Worm (Caenorhabditis elegans): Measurements from ENCODE around the gene F14D2.5.

The F14D2.5 gene

ce11 chrII:3358834-3359233, 18.5 kb downstream of the F14D2.5 start, which contains the start of the genes lido-14 and bath-27:
Gene lido-14, plus strand, starts transcription at chrII:3359134.
Gene bath-27, plus strand, starts transcription at chrII:3359139.
- TF ChIP-seq jun-1 (tag; optimal IDR thresholded peaks at IDR 0.05) (no peak), lin-13 (GFP tag; optimal IDR thresholded peaks at IDR 0.05) (no peak), ceh-82 (tag; optimal IDR thresholded peaks at IDR 0.05) (no peak), mab-9 (GFP tag; IDR thresholded peaks at IDR 0.05) (no peak)

- TF ChIP-seq F16B12.6 (tag; optimal IDR thresholded peaks at IDR 0.05) = no peak
- no peak for TF ChIP-seq swsn-7 (tag; optimal IDR thresholded peaks at IDR 0.05)
- TF ChIP-seq nhr-47 (tag; optimal IDR thresholded peaks at IDR 0.05) = no peak
- no peak for TF ChIP-seq lin-13 (GFP tag; optimal IDR thresholded peaks at IDR 0.05)
- no peak for TF ChIP-seq skn-1 (tag; optimal IDR thresholded peaks at IDR 0.05)
- no peak for TF ChIP-seq fkh-8 (tag; optimal IDR thresholded peaks at IDR 0.05)
These were observed 26.7 kb downstream of the F14D2.5 start, which contains the start of gene Y49F6C.6 for ce11 chrII:3367100-3367499. Gene Y49F6C.6, minus strand, starts transcription at chrII:3367200.

ce11 chrII:3368097-3368496, 27.7 kb downstream of the F14D2.5 start, which contains the start of gene Y49F6C.7:
Gene Y49F6C.7, minus strand, starts transcription at chrII:3368197.
- TF ChIP-seq ama-1 (optimal IDR thresholded peaks at IDR 0.05) = no peak
- no peak for TF ChIP-seq ets-5 (GFP tag; IDR thresholded peaks at IDR 0.05)

ce11 chrII:3370061-3370460, 29.7 kb downstream of the F14D2.5 start, which contains the start of gene Y49F6C.8:
Gene Y49F6C.8, minus strand, starts transcription at chrII:3370111.
- TF ChIP-seq ces-1 (GFP tag; optimal IDR thresholded peaks at IDR 0.05) (no peak), aha-1 (tag; optimal IDR thresholded peaks at IDR 0.05) (no peak), lin-39 (tag; optimal IDR thresholded peaks at IDR 0.05) (no peak), rnt-1 (tag; optimal IDR thresholded peaks at IDR 0.05) (peak; percentile 4), egl-27 (tag; optimal IDR thresholded peaks at IDR 0.05) (no peak), grh-1 (GFP tag; IDR thresholded peaks at IDR 0.05) (no peak), C34B4.2 (tag; optimal IDR thresholded peaks at IDR 0.05) (no peak), fos-1 (tag; optimal IDR thresholded peaks at IDR 0.05) (no peak), elt-2 (tag; optimal IDR thresholded peaks at IDR 0.05) (no peak), ceh-90 (tag; optimal IDR thresholded peaks at IDR 0.05) (no peak), dsc-1 (tag; optimal IDR thresholded peaks at IDR 0.05) (no peak), nhr-19 (GFP tag; conservative IDR thresholded peaks at IDR 0.05) (no peak), unc-86 (tag; optimal IDR thresholded peaks at IDR 0.05) (no peak), hlh-17 (GFP tag; optimal IDR thresholded peaks at IDR 0.05; ENCODE audit: borderline replicate concordance) (no peak), lir-3 (tag; optimal IDR thresholded peaks at IDR 0.05; ENCODE audit: poor library complexity) (no peak), dpl-1 (GFP tag; optimal IDR thresholded peaks at IDR 0.05) (no peak), lsy-2 (tag; optimal IDR thresholded peaks at IDR 0.05) (peak; percentile 38 to 50), nhr-47 (tag; optimal IDR thresholded peaks at IDR 0.05) (no peak), C04F5.9 (tag; optimal IDR thresholded peaks at IDR 0.05) (no peak), isw-1 (GFP tag; IDR thresholded peaks at IDR 0.05) (no peak), sox-4 (tag; optimal IDR thresholded peaks at IDR 0.05) (no peak), mep-1 (tag; optimal IDR thresholded peaks at IDR 0.05) (no peak), efl-1 (optimal IDR thresholded peaks at IDR 0.05) (no peak), efl-1 (GFP tag; optimal IDR thresholded peaks at IDR 0.05 in 1 of 2) (peak in 1 of 2 experiments; percentile 33), fkh-4 (tag; optimal IDR thresholded peaks at IDR 0.05; ENCODE audit: borderline replicate concordance) (no peak), nhr-237 (tag; optimal IDR thresholded peaks at IDR 0.05) (no peak), ets-5 (GFP tag; IDR thresholded peaks at IDR 0.05) (no peak)

ce11 chrII:3371010-3371409, 30.7 kb downstream of the F14D2.5 start, which contains the start of gene bath-23:
Gene bath-23, plus strand, starts transcription at chrII:3371310.
- TF ChIP-seq nhr-85 (tag) = no peak
- TF ChIP-seq skn-1 (tag; optimal IDR thresholded peaks at IDR 0.05) = no peak
- TF ChIP-seq ces-1 (GFP tag; optimal IDR thresholded peaks at IDR 0.05) = no peak
- no peak for TF ChIP-seq ztf-11 (tag; optimal IDR thresholded peaks at IDR 0.05)
- no peak for TF ChIP-seq pax-3 (tag; optimal IDR thresholded peaks at IDR 0.05)
- TF ChIP-seq pag-3 (tag; optimal IDR thresholded peaks at IDR 0.05; ENCODE audit: borderline replicate concordance, insufficient read depth) = no peak
- TF ChIP-seq unc-98 (GFP tag; IDR thresholded peaks at IDR 0.05) = no peak
- TF ChIP-seq C04F5.9 (tag; optimal IDR thresholded peaks at IDR 0.05) = no peak
